Worm (Caenorhabditis elegans): Measurements from ENCODE around the gene nhr-179.

The nhr-179 gene

ce11 chrV:1618760-1619159 is at the start of gene nhr-179:
nhr-179 (minus strand) TSS chrV:1618860.
- no peak for TF ChIP-seq chd-7 (tag; optimal IDR thresholded peaks at IDR 0.05)
- TF ChIP-seq dpl-1 (GFP tag; optimal IDR thresholded peaks at IDR 0.05), result no peak
- TF ChIP-seq Y67H2A.10 (GFP tag; conservative IDR thresholded peaks at IDR 0.05), result no peak
- TF ChIP-seq K11D2.4 (GFP tag; IDR thresholded peaks at IDR 0.05), result no peak
- no peak for TF ChIP-seq nfyb-1 (GFP tag; IDR thresholded peaks at IDR 0.05)
- no peak for TF ChIP-seq B0261.1 (tag; optimal IDR thresholded peaks at IDR 0.05)
- no peak for TF ChIP-seq F33H1.4 (GFP tag; IDR thresholded peaks at IDR 0.05)
- TF ChIP-seq atf-7 (tag; optimal IDR thresholded peaks at IDR 0.05), result no peak
- no peak for TF ChIP-seq ceh-100 (GFP tag; IDR thresholded peaks at IDR 0.05)
- TF ChIP-seq nfya-2 (GFP tag; IDR thresholded peaks at IDR 0.05), result no peak
- no peak for TF ChIP-seq mcd-1 (GFP tag; IDR thresholded peaks at IDR 0.05)
- TF ChIP-seq lin-35 (GFP tag; optimal IDR thresholded peaks at IDR 0.05), result no peak
- no peak for TF ChIP-seq rpc-1 (optimal IDR thresholded peaks at IDR 0.05)
- TF ChIP-seq rpc-1 (tag; optimal IDR thresholded peaks at IDR 0.05), result no peak
- no peak for TF ChIP-seq ets-4 (GFP tag; optimal IDR thresholded peaks at IDR 0.05)
- no peak for TF ChIP-seq aptf-3 (GFP tag; IDR thresholded peaks at IDR 0.05)
- no peak for TF ChIP-seq nhr-120 (GFP tag; IDR thresholded peaks at IDR 0.05)
- no peak for TF ChIP-seq gei-17 (GFP tag; optimal IDR thresholded peaks at IDR 0.05)
- no peak for TF ChIP-seq snpc-1.3 (tag; optimal IDR thresholded peaks at IDR 0.05; ENCODE audit: insufficient read depth)
- no peak for TF ChIP-seq Y56A3A.18 (GFP tag; IDR thresholded peaks at IDR 0.05)
- no peak for TF ChIP-seq attf-6 (GFP tag; IDR thresholded peaks at IDR 0.05)

- TF ChIP-seq fkh-3 (tag; optimal IDR thresholded peaks at IDR 0.05) (no peak), C06A6.2 (GFP tag; conservative IDR thresholded peaks at IDR 0.05) (no peak), sptf-2 (GFP tag; optimal IDR thresholded peaks at IDR 0.05) (no peak), ceh-58 (GFP tag; IDR thresholded peaks at IDR 0.05) (no peak), F49E8.2 (tag; optimal IDR thresholded peaks at IDR 0.05; ENCODE audit: insufficient read depth) (no peak), ztf-28 (GFP tag; IDR thresholded peaks at IDR 0.05) (no peak), F57A8.1 (GFP tag; optimal IDR thresholded peaks at IDR 0.05) (no peak), snpc-1.3 (tag; optimal IDR thresholded peaks at IDR 0.05; ENCODE audit: insufficient read depth) (no peak), madf-6 (GFP tag; IDR thresholded peaks at IDR 0.05) (no peak), F22D6.2 (tag; optimal IDR thresholded peaks at IDR 0.05) (no peak), ZK185.1 (tag; optimal IDR thresholded peaks at IDR 0.05; ENCODE audit: poor library complexity, severe bottlenecking) (no peak), lin-40 (tag; optimal IDR thresholded peaks at IDR 0.05) (no peak), lsy-27 (tag; optimal IDR thresholded peaks at IDR 0.05; ENCODE audit: borderline replicate concordance, insufficient read depth) (no peak), nfyb-1 (GFP tag; IDR thresholded peaks at IDR 0.05) (no peak), lag-1 (GFP tag; IDR thresholded peaks at IDR 0.05) (no peak), cebp-2 (GFP tag; IDR thresholded peaks at IDR 0.05) (no peak)
Measured at ce11 chrV:1668216-1668615, 49.6 kb upstream of the nhr-179 start, which contains the start of gene irld-42. irld-42 (plus strand) TSS chrV:1668516.

DNA sequence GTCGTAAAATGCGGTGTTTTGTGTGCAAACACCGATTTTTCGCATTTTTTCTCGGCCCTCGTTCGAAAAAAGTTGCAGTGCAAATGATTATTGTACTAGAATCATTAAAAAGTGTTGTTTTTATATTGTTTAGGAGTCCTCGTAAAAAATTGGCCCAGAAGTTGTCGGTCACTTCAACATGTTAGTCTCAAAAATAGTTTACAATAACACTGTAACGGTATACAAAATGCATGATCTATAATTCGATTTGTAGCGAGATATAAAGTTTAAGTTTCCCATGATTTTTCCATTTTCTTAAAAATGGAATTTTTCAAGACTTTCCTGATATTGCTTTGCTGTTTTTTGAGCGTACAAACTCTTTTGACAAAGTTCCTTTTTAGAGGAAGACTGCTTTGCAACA is 48.2 kb upstream of the nhr-179 start, which contains the start of gene K04F1.8:
Gene K04F1.8, plus strand, starts transcription at position 301 of the 400 bp plus-strand sequence.
- no peak for TF ChIP-seq attf-3 (GFP tag; conservative IDR thresholded peaks at IDR 0.05)
- TF ChIP-seq F55B11.4 (tag; optimal IDR thresholded peaks at IDR 0.05; ENCODE audit: borderline replicate concordance, insufficient read depth), result no peak
- no peak for TF ChIP-seq nfya-1 (tag; optimal IDR thresholded peaks at IDR 0.05; ENCODE audit: borderline replicate concordance, insufficient read depth)
- TF ChIP-seq B0035.1 (tag; optimal IDR thresholded peaks at IDR 0.05), result no peak
- TF ChIP-seq tbp1 (GFP tag; optimal IDR thresholded peaks at IDR 0.05), result no peak
- no peak for TF ChIP-seq F39B2.1 (GFP tag; IDR thresholded peaks at IDR 0.05)
- no peak for TF ChIP-seq dpl-1 (GFP tag; optimal IDR thresholded peaks at IDR 0.05)
- TF ChIP-seq unc-62 (GFP tag; optimal IDR thresholded peaks at IDR 0.05), result no peak
- no peak for TF ChIP-seq dpff-1 (tag; optimal IDR thresholded peaks at IDR 0.05)
- no peak for TF ChIP-seq rpc-1 (optimal IDR thresholded peaks at IDR 0.05)
- TF ChIP-seq rpc-1 (tag; optimal IDR thresholded peaks at IDR 0.05), result no peak
- TF ChIP-seq mel-28 (tag; optimal IDR thresholded peaks at IDR 0.05; ENCODE audit: borderline replicate concordance), result no peak
- no peak for TF ChIP-seq athp-1 (tag; optimal IDR thresholded peaks at IDR 0.05)
- no peak for TF ChIP-seq madf-6 (GFP tag; IDR thresholded peaks at IDR 0.05)
- TF ChIP-seq nfyb-1 (GFP tag; IDR thresholded peaks at IDR 0.05), result no peak
- TF ChIP-seq F57C9.4 (tag; optimal IDR thresholded peaks at IDR 0.05), result no peak

Data from whole organism, young adult.